Fruit fly (Drosophila melanogaster) whole organism, pupa: ENCODE measurements around the gene Kr-h1.

Source experiments
- CG10348 ChIP-seq: fragments of 200-800 bp; sonication (Bioruptor generic); IDR thresholded peaks from 2 replicates; pipeline ENCODE4 v1.3.6; 2022; ENCODE audit warnings: missing biosample characterization, missing genetic modification characterization
- CG12605 ChIP-seq: fragments of 200-800 bp; sonication (Bioruptor generic); IDR thresholded peaks from 2 replicates; pipeline ENCODE4 v1.3.6; 2022; ENCODE audit warnings: missing biosample characterization, missing genetic modification characterization
- CG13204 ChIP-seq: fragments of 200-800 bp; sonication (Bioruptor generic); optimal IDR thresholded peaks from 2 replicates; lab custom pipeline; 2018; ENCODE audit warnings: missing biosample characterization, mild to moderate bottlenecking, missing genetic modification characterization, moderate library complexity
- CG17806 ChIP-seq: fragments of 200-800 bp; sonication (Bioruptor generic); optimal IDR thresholded peaks from 2 replicates; lab custom pipeline; 2018; ENCODE audit warnings: missing biosample characterization, mild to moderate bottlenecking, missing genetic modification characterization, moderate library complexity
- CG32121 ChIP-seq: fragments of 200-800 bp; sonication (Bioruptor generic); IDR thresholded peaks from 2 replicates; pipeline ENCODE4 v1.3.6; 2022; ENCODE audit warnings: missing biosample characterization, missing genetic modification characterization
- CG34367 ChIP-seq: fragments of 200-800 bp; sonication (Bioruptor generic); optimal IDR thresholded peaks from 2 replicates; lab custom pipeline; 2018; ENCODE audit warnings: missing biosample characterization, mild to moderate bottlenecking, missing genetic modification characterization
- CG4496 ChIP-seq: fragments of 200-800 bp; sonication (Bioruptor generic); IDR thresholded peaks from 3 replicates; pipeline ENCODE4 v1.3.6; 2022; ENCODE audit warnings: missing biosample characterization, missing genetic modification characterization
- Pif1B ChIP-seq: fragments of 200-800 bp; sonication (Bioruptor generic); optimal IDR thresholded peaks from 3 replicates; lab custom pipeline; 2016; ENCODE audit warnings: missing biosample characterization, missing genetic modification characterization
- rn ChIP-seq: fragments of 200-800 bp; sonication (Bioruptor generic); IDR thresholded peaks from 2 replicates; pipeline ENCODE4 v1.3.6; 2022; ENCODE audit warnings: missing biosample characterization, missing genetic modification characterization

- TF ChIP-seq CG32121 (GFP tag; lab: Robert Waterston, UW): no peak
- TF ChIP-seq CG34367 (tag; lab: Kevin White, UChicago): no peak
- TF ChIP-seq CG12605 (GFP tag; lab: Robert Waterston, UW): no peak
- no peak for TF ChIP-seq CG10348
- no peak for TF ChIP-seq CG17806
- TF ChIP-seq rn (GFP tag; lab: Robert Waterston, UW): no peak
- TF ChIP-seq CG4496: no peak
- no peak for TF ChIP-seq CG13204
- no peak for TF ChIP-seq Pif1B (GFP tag; lab: Kevin White, UChicago)
These were observed 2.3 kb downstream of the Kr-h1 start for dm6 chr2L:6084694-6085093.
